Fruit fly (Drosophila melanogaster): Measurements from ENCODE around the gene Gr22d.

- TF ChIP-seq CG8478 (optimal IDR thresholded peaks at IDR 0.05) (no peak), CTCF (optimal IDR thresholded peaks at IDR 0.05) (no peak)
Measured at dm6 chr2L:1836238-1836637, 46.1 kb upstream of the Gr22d start, which contains the start of gene wry.
